Worm (Caenorhabditis elegans) whole organism, L2 larva: ENCODE results near the gene srw-22.

Experiments
- ZK546.5 ChIP-seq: sonication (generic microtip); optimal IDR thresholded peaks from 2 replicates; lab custom pipeline; 2017; ENCODE audit warnings: missing biosample characterization, missing genetic modification characterization
- ama-1 ChIP-seq: fragments of 150-350 bp; optimal IDR thresholded peaks from 2 replicates; lab custom pipeline; 2018; ENCODE audit warnings: inconsistent platforms
- egl-27 ChIP-seq: sonication (generic microtip); optimal IDR thresholded peaks from 3 replicates; lab custom pipeline; 2017; ENCODE audit warnings: missing biosample characterization, missing genetic modification reagents, missing genetic modification characterization
- elt-3 ChIP-seq: sonication (generic microtip); optimal IDR thresholded peaks from 2 replicates; lab custom pipeline; 2017; ENCODE audit warnings: missing biosample characterization, missing genetic modification characterization
- fos-1 ChIP-seq: fragments of 150-350 bp; optimal IDR thresholded peaks from 2 replicates; lab custom pipeline; 2014; ENCODE audit warnings: missing biosample characterization, missing genetic modification characterization
- lsy-2 ChIP-seq, 2 experiments: fragments of 150-350 bp in 1 of 2; sonication (generic microtip) in 1 of 2; optimal IDR thresholded peaks; 2 replicates each; lab custom pipeline; 2014 to 2017; ENCODE audit warnings: missing biosample characterization in 2 of 2, missing genetic modification characterization in 2 of 2
- nhr-11 ChIP-seq: fragments of 150-350 bp; optimal IDR thresholded peaks from 2 replicates; lab custom pipeline; 2014; ENCODE audit warnings: missing biosample characterization, missing genetic modification characterization
- nhr-12 ChIP-seq: fragments of 150-350 bp; optimal IDR thresholded peaks from 2 replicates; lab custom pipeline; 2014; ENCODE audit warnings: missing biosample characterization, missing genetic modification characterization
- nhr-237 ChIP-seq: fragments of 150-350 bp; optimal IDR thresholded peaks from 2 replicates; lab custom pipeline; 2014; ENCODE audit warnings: missing biosample characterization, missing genetic modification characterization
- nhr-25 ChIP-seq: fragments of 150-350 bp; sonication (generic microtip); optimal IDR thresholded peaks from 3 replicates; lab custom pipeline; 2014; ENCODE audit warnings: missing biosample characterization, missing genetic modification characterization
- nhr-6 ChIP-seq: fragments of 150-350 bp; optimal IDR thresholded peaks from 2 replicates; lab custom pipeline; 2014; ENCODE audit warnings: missing biosample characterization, missing genetic modification characterization
- unc-62 ChIP-seq: fragments of 150-350 bp; optimal IDR thresholded peaks from 2 replicates; lab custom pipeline; 2014; ENCODE audit warnings: missing biosample characterization, missing genetic modification reagents, missing genetic modification characterization
- zag-1 ChIP-seq: fragments of 150-350 bp; optimal IDR thresholded peaks from 2 replicates; lab custom pipeline; 2014; ENCODE audit warnings: missing biosample characterization, missing genetic modification characterization
- ztf-11 ChIP-seq: sonication (generic microtip); optimal IDR thresholded peaks from 2 replicates; lab custom pipeline; 2017; ENCODE audit warnings: missing biosample characterization, missing genetic modification characterization

DNA sequence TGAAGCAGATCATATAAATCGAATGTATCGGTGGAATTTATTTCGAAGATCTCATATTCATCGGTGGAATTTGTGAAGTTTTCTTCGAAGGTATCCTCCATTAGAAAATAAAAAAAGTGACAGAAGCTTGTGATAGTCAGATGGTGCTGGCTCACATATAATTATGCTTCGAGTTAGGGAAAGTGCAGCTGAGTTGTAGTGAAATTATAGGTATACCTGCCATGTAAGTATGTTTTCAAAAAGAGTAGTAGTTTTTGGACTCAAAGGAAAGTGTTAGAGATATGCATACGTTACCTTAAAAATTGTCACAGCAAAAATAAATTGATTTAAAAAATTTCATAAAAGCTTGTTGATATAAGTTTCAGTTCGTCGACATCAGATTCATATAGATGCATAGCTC lies 28.2 kb upstream of the srw-22 start, which contains the start of gene srw-11:
- no peak for TF ChIP-seq zag-1 (tag; lab: Kevin White, UChicago)
- TF ChIP-seq elt-3, result no peak
- no peak for TF ChIP-seq ama-1
- no peak for TF ChIP-seq nhr-12 (tag; lab: Kevin White, UChicago)
- TF ChIP-seq nhr-6 (tag; lab: Kevin White, UChicago), result no peak
- TF ChIP-seq ztf-11, result no peak
- no peak for TF ChIP-seq egl-27 (tag; lab: Kevin White, UChicago)
- TF ChIP-seq lsy-2 (tag; optimal IDR thresholded peaks at IDR 0.05; lab: Kevin White, UChicago), result no peak
- no peak for TF ChIP-seq fos-1 (tag; lab: Kevin White, UChicago)
- no peak for TF ChIP-seq nhr-11
- TF ChIP-seq nhr-25 (tag; lab: Kevin White, UChicago), result no peak
- no peak for TF ChIP-seq ZK546.5 (tag; lab: Kevin White, UChicago)
- no peak for TF ChIP-seq nhr-237
- TF ChIP-seq unc-62 (GFP tag; lab: Kevin White, UChicago), result no peak
